Fruit fly (Drosophila melanogaster) whole organism, prepupa: ENCODE measurements around the gene Ube3a.
A peak's percentile ranks its signal among the peaks of the same experiment; 100 is the strongest.

Experiments
- CG10631 ChIP-seq: fragments of 200-800 bp; sonication (Bioruptor generic); optimal IDR thresholded peaks from 2 replicates; lab custom pipeline; 2016; ENCODE audit warnings: missing biosample characterization, missing genetic modification characterization
- CG11294 ChIP-seq: fragments of 200-800 bp; sonication (Bioruptor generic); IDR thresholded peaks from 2 replicates; pipeline ENCODE4 v1.3.6; 2022; ENCODE audit warnings: missing biosample characterization, missing genetic modification characterization
- CG11902 ChIP-seq: fragments of 200-800 bp; sonication (Bioruptor generic); optimal IDR thresholded peaks from 3 replicates; lab custom pipeline; 2016; ENCODE audit warnings: missing biosample characterization, missing genetic modification characterization
- CG1621 ChIP-seq: fragments of 200-800 bp; sonication (Bioruptor generic); optimal IDR thresholded peaks from 3 replicates; lab custom pipeline; 2018; ENCODE audit warnings: missing biosample characterization, mild to moderate bottlenecking, missing genetic modification characterization
- CG16779 ChIP-seq: fragments of 200-800 bp; sonication (Bioruptor generic); optimal IDR thresholded peaks from 3 replicates; lab custom pipeline; 2017; ENCODE audit warnings: missing biosample characterization, mild to moderate bottlenecking, missing genetic modification characterization
- CG3032 ChIP-seq: fragments of 200-800 bp; optimal IDR thresholded peaks from 2 replicates; lab custom pipeline; 2019; ENCODE audit warnings: missing biosample characterization, mild to moderate bottlenecking, missing genetic modification characterization, moderate library complexity
- CG31627 ChIP-seq: fragments of 200-800 bp; sonication (Bioruptor generic); optimal IDR thresholded peaks from 3 replicates; lab custom pipeline; 2016; ENCODE audit warnings: missing biosample characterization, missing genetic modification characterization
- CG34406 ChIP-seq: fragments of 200-800 bp; sonication (Bioruptor generic); optimal IDR thresholded peaks from 3 replicates; lab custom pipeline; 2016; ENCODE audit warnings: missing biosample characterization, missing genetic modification characterization
- CG3919 ChIP-seq: fragments of 200-800 bp; sonication (Bioruptor generic); optimal IDR thresholded peaks from 3 replicates; lab custom pipeline; 2016; ENCODE audit warnings: missing biosample characterization, missing genetic modification characterization
- CG4318 ChIP-seq: fragments of 200-800 bp; sonication (Bioruptor generic); optimal IDR thresholded peaks from 3 replicates; lab custom pipeline; 2017; ENCODE audit warnings: missing biosample characterization, mild to moderate bottlenecking, missing genetic modification characterization
- CG6163 ChIP-seq: fragments of 200-800 bp; sonication (Bioruptor generic); IDR thresholded peaks from 3 replicates; pipeline ENCODE4 v1.3.6; 2022; ENCODE audit warnings: missing biosample characterization, missing genetic modification characterization
- CG6276 ChIP-seq: fragments of 200-800 bp; sonication (Bioruptor generic); optimal IDR thresholded peaks from 2 replicates; lab custom pipeline; 2017; ENCODE audit warnings: missing biosample characterization, mild to moderate bottlenecking, missing genetic modification characterization
- CG6792 ChIP-seq: fragments of 200-800 bp; sonication (Bioruptor generic); optimal IDR thresholded peaks from 3 replicates; lab custom pipeline; 2016; ENCODE audit warnings: missing biosample characterization, missing genetic modification characterization
- CG6854 ChIP-seq: fragments of 200-800 bp; sonication (Bioruptor generic); optimal IDR thresholded peaks from 2 replicates; lab custom pipeline; 2017; ENCODE audit warnings: missing biosample characterization, mild to moderate bottlenecking, missing genetic modification characterization
- CG7368 ChIP-seq: fragments of 200-800 bp; sonication (Bioruptor generic); optimal IDR thresholded peaks from 3 replicates; lab custom pipeline; 2016; ENCODE audit warnings: missing biosample characterization, missing genetic modification characterization
- CG8119 ChIP-seq: fragments of 200-800 bp; sonication (Bioruptor generic); IDR thresholded peaks from 3 replicates; pipeline ENCODE4 v1.3.6; 2022; ENCODE audit warnings: missing biosample characterization, missing genetic modification characterization
- CG8319 ChIP-seq: fragments of 200-800 bp; sonication (Bioruptor generic); optimal IDR thresholded peaks from 3 replicates; lab custom pipeline; 2016; ENCODE audit warnings: missing biosample characterization, missing genetic modification characterization
- CG8632 ChIP-seq: fragments of 200-800 bp; sonication (Bioruptor generic); optimal IDR thresholded peaks from 3 replicates; lab custom pipeline; 2016; ENCODE audit warnings: missing biosample characterization, missing genetic modification characterization
- CG9139 ChIP-seq: fragments of 200-800 bp; sonication (Bioruptor generic); optimal IDR thresholded peaks from 3 replicates; lab custom pipeline; 2017; ENCODE audit warnings: missing biosample characterization, mild to moderate bottlenecking, missing genetic modification characterization
- Ets21C ChIP-seq: fragments of 200-800 bp; sonication (Bioruptor generic); optimal IDR thresholded peaks from 3 replicates; lab custom pipeline; 2016; ENCODE audit warnings: missing biosample characterization, missing genetic modification characterization
- Ets96B ChIP-seq: fragments of 200-800 bp; optimal IDR thresholded peaks from 2 replicates; lab custom pipeline; 2019; ENCODE audit warnings: missing biosample characterization, mild to moderate bottlenecking, missing genetic modification characterization, moderate library complexity
- Gug ChIP-seq: fragments of 200-800 bp; sonication (Bioruptor generic); IDR thresholded peaks from 2 replicates; pipeline ENCODE4 v1.3.6; 2022; ENCODE audit warnings: missing biosample characterization, missing genetic modification characterization
- Hr38 ChIP-seq: sonication (Bioruptor generic); optimal IDR thresholded peaks from 2 replicates; lab custom pipeline; 2016; ENCODE audit warnings: missing biosample characterization, missing genetic modification characterization
- Hr4 ChIP-seq: fragments of 200-800 bp; sonication (Bioruptor generic); optimal IDR thresholded peaks from 3 replicates; lab custom pipeline; 2016; ENCODE audit warnings: missing biosample characterization, missing genetic modification characterization
- Lpt ChIP-seq: fragments of 200-800 bp; sonication (Bioruptor generic); optimal IDR thresholded peaks from 3 replicates; lab custom pipeline; 2016; ENCODE audit warnings: missing biosample characterization, missing genetic modification characterization
- Met ChIP-seq: fragments of 200-800 bp; sonication (Bioruptor generic); optimal IDR thresholded peaks from 3 replicates; lab custom pipeline; 2016; ENCODE audit warnings: missing biosample characterization, missing genetic modification characterization
- Sox102F ChIP-seq: fragments of 200-800 bp; sonication (Bioruptor generic); optimal IDR thresholded peaks from 2 replicates; lab custom pipeline; 2016; ENCODE audit warnings: missing biosample characterization, mild to moderate bottlenecking, missing genetic modification characterization
- Sox15 ChIP-seq: fragments of 200-800 bp; sonication (Bioruptor generic); optimal IDR thresholded peaks from 3 replicates; lab custom pipeline; 2016; ENCODE audit warnings: missing biosample characterization, missing genetic modification characterization
- achi ChIP-seq: fragments of 200-800 bp; sonication (Bioruptor generic); optimal IDR thresholded peaks from 3 replicates; lab custom pipeline; 2016; ENCODE audit warnings: missing biosample characterization, missing genetic modification characterization
- acj6 ChIP-seq: fragments of 200-800 bp; sonication (Bioruptor generic); optimal IDR thresholded peaks from 3 replicates; lab custom pipeline; 2016; ENCODE audit warnings: missing biosample characterization, missing genetic modification characterization
- dsx ChIP-seq: fragments of 200-800 bp; optimal IDR thresholded peaks from 3 replicates; lab custom pipeline; 2019; ENCODE audit warnings: missing biosample characterization, mild to moderate bottlenecking, missing genetic modification characterization, moderate library complexity; ENCODE audit not compliant: poor library complexity, severe bottlenecking
- eg ChIP-seq: fragments of 200-800 bp; sonication (Bioruptor generic); IDR thresholded peaks from 3 replicates; pipeline ENCODE4 v1.3.6; 2022; ENCODE audit warnings: missing biosample characterization, missing genetic modification characterization
- esn ChIP-seq: fragments of 200-800 bp; sonication (Bioruptor generic); optimal IDR thresholded peaks from 2 replicates; lab custom pipeline; 2016; ENCODE audit warnings: missing biosample characterization, mild to moderate bottlenecking, missing genetic modification characterization, moderate library complexity
- fd59A ChIP-seq: fragments of 200-800 bp; sonication (Bioruptor generic); optimal IDR thresholded peaks from 2 replicates; lab custom pipeline; 2017; ENCODE audit warnings: missing biosample characterization, mild to moderate bottlenecking, missing genetic modification characterization, missing genetic modification reagents
- fkh ChIP-seq: fragments of 200-800 bp; sonication (Bioruptor generic); optimal IDR thresholded peaks from 3 replicates; lab custom pipeline; 2017; ENCODE audit warnings: missing biosample characterization, mild to moderate bottlenecking, missing genetic modification characterization, moderate library complexity
- lz ChIP-seq: fragments of 200-800 bp; sonication (Bioruptor generic); optimal IDR thresholded peaks from 3 replicates; lab custom pipeline; 2016; ENCODE audit warnings: missing biosample characterization, missing genetic modification characterization
- pdm3 ChIP-seq: fragments of 200-800 bp; sonication (Bioruptor generic); optimal IDR thresholded peaks from 3 replicates; lab custom pipeline; 2016; ENCODE audit warnings: missing biosample characterization, missing genetic modification characterization
- salr ChIP-seq, 2 experiments: fragments of 200-800 bp; sonication (Bioruptor generic); optimal IDR thresholded peaks; 3 replicates each; lab custom pipeline; 2016 to 2018; ENCODE audit warnings: missing biosample characterization in 2 of 2, missing genetic modification characterization in 2 of 2, mild to moderate bottlenecking in 1 of 2
- spab ChIP-seq: fragments of 200-800 bp; sonication (Bioruptor generic); optimal IDR thresholded peaks from 2 replicates; lab custom pipeline; 2017; ENCODE audit warnings: missing biosample characterization, mild to moderate bottlenecking, missing genetic modification characterization, missing genetic modification reagents
- svp ChIP-seq: fragments of 200-800 bp; sonication (Bioruptor generic); peaks from one replicate; lab custom pipeline; 2016; ENCODE audit warnings: missing biosample characterization, missing genetic modification characterization
- topi ChIP-seq: fragments of 200-800 bp; sonication (Bioruptor generic); optimal IDR thresholded peaks from 3 replicates; lab custom pipeline; 2016; ENCODE audit warnings: missing biosample characterization, missing genetic modification characterization
- vri ChIP-seq: fragments of 200-800 bp; sonication (Bioruptor generic); optimal IDR thresholded peaks from 3 replicates; lab custom pipeline; 2016; ENCODE audit warnings: missing biosample characterization, mild to moderate bottlenecking, missing genetic modification characterization

Gene Ube3a

DNA sequence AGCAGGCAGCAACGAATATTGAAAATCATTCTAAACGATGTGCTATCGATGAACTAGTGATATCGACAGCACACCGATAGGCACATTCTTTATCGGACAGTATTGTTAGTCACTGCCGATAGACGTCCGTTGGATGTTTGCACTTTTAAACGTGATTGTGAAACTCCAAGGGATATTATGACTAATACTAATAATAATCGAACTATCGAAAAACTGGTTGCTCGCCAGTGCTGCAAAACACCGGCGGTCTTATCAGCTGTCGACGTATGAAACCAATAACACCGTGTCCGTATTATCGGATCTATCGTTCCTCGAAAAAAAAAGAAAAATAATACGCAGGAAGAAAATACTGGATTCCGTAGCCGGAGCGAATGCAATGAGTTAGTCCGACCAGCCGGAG lies at the start of gene Ube3a, which contains the start of gene CG7600 (continued):
- TF ChIP-seq spab (GFP tag; lab: Kevin White, UChicago) (no peak), CG11902 (no peak), salr (GFP tag; optimal IDR thresholded peaks at IDR 0.05; lab: Kevin White, UChicago) (no peak), CG8119 (GFP tag; lab: Robert Waterston, UW) (peak; percentile 40; the same call in 2 of the 3 replicates), Gug (GFP tag; lab: Robert Waterston, UW) (no peak), CG1621 (peak; percentile 97), achi (no peak)

DNA sequence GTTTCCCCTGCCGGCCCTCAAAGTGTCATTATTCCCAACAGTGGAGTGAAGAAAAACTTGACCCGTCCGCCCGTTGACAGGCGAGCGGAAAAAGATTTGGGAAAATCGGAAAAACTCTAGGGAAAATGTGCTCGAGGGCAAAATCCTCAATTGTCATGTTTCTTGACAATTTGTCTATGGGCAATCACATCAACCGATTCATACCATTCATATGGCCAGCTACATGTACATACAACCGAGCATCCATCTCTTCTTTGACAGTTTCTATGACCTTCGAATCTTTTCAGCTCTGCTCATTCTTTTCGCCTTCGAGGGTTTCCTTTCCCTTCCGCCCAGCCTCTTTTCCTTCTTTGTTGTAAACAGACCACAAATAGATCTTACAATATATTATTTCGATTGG lies 49.4 kb upstream of the Ube3a start:
- TF ChIP-seq CG3032 (tag; lab: Kevin White, UChicago) = no peak
- TF ChIP-seq eg (GFP tag; lab: Robert Waterston, UW) = no peak
- no peak for TF ChIP-seq Hr38 (GFP tag; lab: Kevin White, UChicago)
- no peak for TF ChIP-seq Ets21C
- no peak for TF ChIP-seq CG6163 (GFP tag; lab: Robert Waterston, UW)
- no peak for TF ChIP-seq pdm3
- no peak for TF ChIP-seq acj6 (GFP tag; lab: Kevin White, UChicago)
- TF ChIP-seq, all 60 proteins: peak for 0

DNA sequence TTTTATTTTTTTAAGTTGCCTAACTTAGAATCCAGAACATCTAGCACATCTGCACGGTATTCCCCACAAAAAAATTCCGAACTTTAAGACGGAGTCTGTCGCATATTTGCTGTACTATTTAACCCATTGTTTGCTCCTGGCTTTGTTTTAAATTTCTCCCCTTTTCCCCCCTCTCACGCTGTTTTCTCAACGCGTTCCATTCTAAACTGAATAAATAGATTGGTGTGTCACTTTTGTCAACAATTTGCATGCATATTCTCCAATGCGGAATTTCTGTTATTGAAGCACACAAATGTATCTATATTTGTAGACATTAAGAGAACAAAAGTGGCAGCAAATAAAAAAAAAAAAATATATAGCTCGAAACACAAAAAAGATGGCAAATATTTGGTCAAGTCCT lies 48.0 kb upstream of the Ube3a start:
- TF ChIP-seq topi (GFP tag; lab: Kevin White, UChicago) (no peak), svp (peak; percentile 61), CG31627 (no peak), Sox102F (GFP tag; lab: Kevin White, UChicago) (no peak), Lpt (no peak), acj6 (GFP tag; lab: Kevin White, UChicago) (no peak), fkh (GFP tag; lab: Kevin White, UChicago) (peak; percentile 96), achi (no peak)

DNA sequence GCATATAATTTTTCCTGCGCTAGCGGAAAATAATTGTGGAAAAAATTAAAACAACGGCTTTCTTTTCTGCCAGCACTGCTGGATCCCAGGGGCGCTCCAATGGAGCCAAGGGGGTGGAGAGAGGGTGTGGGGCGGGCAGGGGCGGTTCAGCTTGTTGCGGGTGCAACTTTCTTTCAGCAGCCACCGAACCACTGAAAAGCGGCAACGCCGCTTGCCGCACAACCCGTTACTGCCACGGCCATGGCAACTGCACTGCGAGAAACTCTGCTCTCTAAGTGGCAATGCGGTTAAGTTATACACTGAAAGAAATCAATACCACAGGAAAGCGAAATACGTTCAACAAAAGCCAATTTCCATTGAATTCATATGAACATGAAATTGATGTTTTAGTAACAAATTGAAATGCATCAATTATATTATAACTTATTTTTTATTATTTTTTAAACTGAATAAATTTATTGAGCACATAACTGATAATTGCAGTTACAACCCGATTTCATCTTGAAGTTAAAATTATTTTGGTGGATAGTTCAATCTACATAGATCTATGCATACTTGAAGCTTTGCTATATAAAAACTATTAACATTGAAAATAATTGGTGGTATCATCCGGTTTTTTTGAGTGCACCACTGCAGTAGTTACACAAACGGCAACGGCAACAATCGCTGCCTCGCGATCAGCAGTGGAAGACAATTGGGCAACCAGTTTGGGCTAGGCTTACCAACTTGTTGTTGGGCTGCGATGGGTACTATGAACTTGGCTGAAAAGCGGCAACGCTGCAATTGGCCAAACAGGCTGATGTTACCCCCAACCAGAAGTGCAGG lies 46.0 kb upstream of the Ube3a start:
- TF ChIP-seq CG8319 (GFP tag; lab: Kevin White, UChicago) = peak; percentile 59
- peak; percentile 79 for TF ChIP-seq Hr4 (GFP tag; lab: Kevin White, UChicago)
- peak; percentile 89 for TF ChIP-seq CG3919 (GFP tag; lab: Kevin White, UChicago)
- TF ChIP-seq CG11902 = peak; percentile 82
- peak; percentile 79 for TF ChIP-seq esn (GFP tag; lab: Kevin White, UChicago)
- peak; percentile 76 for TF ChIP-seq fd59A
- peak; percentile 83 for TF ChIP-seq CG7368
- TF ChIP-seq topi (GFP tag; lab: Kevin White, UChicago) = peak; percentile 75
- TF ChIP-seq lz (GFP tag; lab: Kevin White, UChicago) = peak; percentile 61
- peak; percentile 88 for TF ChIP-seq CG3032 (tag; lab: Kevin White, UChicago)
- peak; percentile 85 for TF ChIP-seq achi
- peak; percentile 88 for TF ChIP-seq CG10631 (GFP tag; lab: Kevin White, UChicago)
- TF ChIP-seq dsx (GFP tag; lab: Kevin White, UChicago) = peak; percentile 81
- peak; percentile 49 for TF ChIP-seq CG11294 (GFP tag; lab: Robert Waterston, UW)
- TF ChIP-seq CG34406 (GFP tag; lab: Kevin White, UChicago) = peak; percentile 86
- peak; percentile 26 for TF ChIP-seq fkh (GFP tag; lab: Kevin White, UChicago)
- peak; percentile 74 for TF ChIP-seq CG6792 (GFP tag; lab: Kevin White, UChicago)
- TF ChIP-seq CG4318 (GFP tag; lab: Kevin White, UChicago) = peak; percentile 88
- TF ChIP-seq CG9139 (GFP tag; lab: Kevin White, UChicago) = peak; percentile 63
- peak; percentile 81 for TF ChIP-seq CG8632 (GFP tag; lab: Kevin White, UChicago)
- peak; percentile 75 for TF ChIP-seq Lpt
- peak; percentile 71 for TF ChIP-seq Sox15 (GFP tag; lab: Kevin White, UChicago)
- peak; percentile 67 for TF ChIP-seq Sox102F (GFP tag; lab: Kevin White, UChicago)
- peak; percentile 83 for TF ChIP-seq Ets96B (tag; lab: Kevin White, UChicago)
- TF ChIP-seq CG8119 (GFP tag; lab: Robert Waterston, UW) = peak; percentile 77
- TF ChIP-seq CG16779 (tag; lab: Kevin White, UChicago) = peak; percentile 67
- no peak for TF ChIP-seq Hr38 (GFP tag; lab: Kevin White, UChicago)
- TF ChIP-seq vri (GFP tag; lab: Kevin White, UChicago) = peak; percentile 19
- TF ChIP-seq svp = peak; percentile 83
- TF ChIP-seq CG6276 (GFP tag; lab: Kevin White, UChicago) = peak; percentile 86
- peak; percentile 57 for TF ChIP-seq CG6854 (GFP tag; lab: Kevin White, UChicago)
- TF ChIP-seq Gug (GFP tag; lab: Robert Waterston, UW) = peak; percentile 59
- TF ChIP-seq Ets21C = peak; percentile 41
- TF ChIP-seq Met (GFP tag; lab: Kevin White, UChicago) = peak; percentile 61
- peak; percentile 35 to 90 for TF ChIP-seq salr (GFP tag; optimal IDR thresholded peaks at IDR 0.05; lab: Kevin White, UChicago)
- TF ChIP-seq CG1621 = peak; percentile 66
